Fruit fly (Drosophila melanogaster): Measurements from ENCODE around the gene PolG2.
A peak's percentile ranks its signal among the peaks of the same experiment; 100 is the strongest.

PolG2 gene

dm6 chr2L:13846239-13846802, 13.4 kb upstream of the PolG2 start, which contains the start of gene CG7916:
Gene CG7916 (plus strand): TSS chr2L:13846752.
- no peak for TF ChIP-seq cnc (optimal IDR thresholded peaks at IDR 0.05)
- no peak for TF ChIP-seq CG33017 (tag; optimal IDR thresholded peaks at IDR 0.05)
- TF ChIP-seq Mnt (GFP tag; optimal IDR thresholded peaks at IDR 0.05), result no peak
- TF ChIP-seq CG7101 (tag; optimal IDR thresholded peaks at IDR 0.05), result no peak
- peak; percentile 17 for TF ChIP-seq pad (GFP tag; optimal IDR thresholded peaks at IDR 0.05)
- no peak for TF ChIP-seq Crg-1 (GFP tag; optimal IDR thresholded peaks at IDR 0.05)
- TF ChIP-seq toe (GFP tag; optimal IDR thresholded peaks at IDR 0.05), result no peak
- TF ChIP-seq CG14711 (tag; optimal IDR thresholded peaks at IDR 0.05), result no peak
- peak; percentile 6 for TF ChIP-seq Hr96 (GFP tag; optimal IDR thresholded peaks at IDR 0.05)
- no peak for TF ChIP-seq kay (GFP tag; ENCODE audit: borderline replicate concordance)
- peak; percentile 30 for TF ChIP-seq CG12768 (GFP tag; optimal IDR thresholded peaks at IDR 0.05)
- TF ChIP-seq CG11617 (GFP tag; optimal IDR thresholded peaks at IDR 0.05), result no peak
- TF ChIP-seq tj (GFP tag; optimal IDR thresholded peaks at IDR 0.05), result no peak
- no peak for TF ChIP-seq CG1620 (GFP tag; optimal IDR thresholded peaks at IDR 0.05)
- peak; percentile 54 for TF ChIP-seq cic (GFP tag; optimal IDR thresholded peaks at IDR 0.05)
- TF ChIP-seq Clk (GFP tag; optimal IDR thresholded peaks at IDR 0.05), result no peak

DNA sequence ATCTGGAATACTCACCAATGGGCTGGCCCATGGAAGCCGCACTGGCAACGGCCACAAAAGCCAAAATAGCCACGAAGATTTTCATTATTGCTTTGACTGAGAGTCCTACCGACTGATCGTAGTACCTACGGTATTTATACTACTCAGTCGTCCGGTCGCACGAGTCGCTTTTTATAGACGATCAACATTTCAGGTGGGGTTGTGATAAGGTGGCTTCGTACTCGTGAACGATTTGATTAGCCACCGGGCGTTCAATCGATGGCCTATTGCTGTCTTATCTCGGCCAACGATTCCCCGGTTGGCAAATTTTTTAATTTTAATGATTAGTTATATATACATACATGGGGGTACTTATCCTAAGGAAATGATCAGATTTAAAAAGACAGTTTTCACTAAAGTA, 12.3 kb upstream of the PolG2 start, which contains the start of gene CG8997:
Gene CG8997 (minus strand): TSS at position 148 of the 400 bp plus-strand sequence.
- TF ChIP-seq Mnt (GFP tag; optimal IDR thresholded peaks at IDR 0.05), result peak; percentile 23
- no peak for TF ChIP-seq CG7101 (tag; optimal IDR thresholded peaks at IDR 0.05)
- TF ChIP-seq CG12768 (GFP tag; optimal IDR thresholded peaks at IDR 0.05), result peak; percentile 1
- TF ChIP-seq CG33017 (tag; optimal IDR thresholded peaks at IDR 0.05), result no peak
- TF ChIP-seq kay (GFP tag; ENCODE audit: borderline replicate concordance), result peak; percentile 75

DNA sequence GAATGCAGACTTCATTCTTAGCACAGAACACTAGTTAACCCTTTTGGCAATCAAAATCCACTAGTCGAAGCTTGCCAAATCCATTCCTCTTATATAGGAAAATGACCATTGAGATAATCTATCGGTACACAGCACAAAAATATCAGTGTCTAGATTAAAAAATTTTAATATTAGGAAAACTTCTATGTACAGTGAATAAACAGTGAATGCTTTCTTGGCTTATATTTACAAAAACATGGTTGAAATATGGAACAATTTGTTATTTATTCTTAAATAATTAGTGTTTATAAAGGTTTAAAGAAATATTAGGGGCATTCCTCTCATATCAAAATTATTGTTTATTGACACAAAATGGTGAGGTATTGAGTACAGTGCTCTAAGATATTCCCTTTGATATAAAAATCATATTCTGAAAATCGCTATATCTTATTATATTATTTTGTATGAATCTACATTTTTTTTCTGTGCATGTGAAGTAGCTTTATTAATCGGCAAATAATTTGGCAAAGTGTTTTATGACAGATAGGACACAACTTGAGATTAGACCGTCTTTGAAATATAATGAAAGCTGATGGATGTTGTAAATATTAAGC, 10.9 kb upstream of the PolG2 start, which contains the start of gene CG33306:
Gene CG33306 (minus strand): TSS at position 51 of the 593 bp plus-strand sequence.
- TF ChIP-seq CG7101 (tag; optimal IDR thresholded peaks at IDR 0.05) (peak; percentile 44), pad (GFP tag; optimal IDR thresholded peaks at IDR 0.05) (no peak), CG14711 (tag; optimal IDR thresholded peaks at IDR 0.05) (peak; percentile 22), CG7045 (GFP tag; optimal IDR thresholded peaks at IDR 0.05) (peak; percentile 5), kay (GFP tag; ENCODE audit: borderline replicate concordance) (no peak), CG11617 (GFP tag; optimal IDR thresholded peaks at IDR 0.05) (peak; percentile 43), CG33017 (tag; optimal IDR thresholded peaks at IDR 0.05) (peak; percentile 54)

- TF ChIP-seq Crg-1 (GFP tag; optimal IDR thresholded peaks at IDR 0.05), result no peak
- no peak for TF ChIP-seq kay (GFP tag; ENCODE audit: borderline replicate concordance)
- no peak for TF ChIP-seq bab1 (GFP tag; optimal IDR thresholded peaks at IDR 0.05)
- no peak for TF ChIP-seq cnc (optimal IDR thresholded peaks at IDR 0.05)
- TF ChIP-seq ovo (GFP tag; optimal IDR thresholded peaks at IDR 0.05), result no peak
- TF ChIP-seq CG14711 (tag; optimal IDR thresholded peaks at IDR 0.05), result no peak
- no peak for TF ChIP-seq toe (GFP tag; optimal IDR thresholded peaks at IDR 0.05)
- TF ChIP-seq tj (GFP tag; optimal IDR thresholded peaks at IDR 0.05), result no peak
- TF ChIP-seq cic (GFP tag; optimal IDR thresholded peaks at IDR 0.05), result no peak
- TF ChIP-seq CG7045 (GFP tag; optimal IDR thresholded peaks at IDR 0.05), result no peak
- TF ChIP-seq CG11617 (GFP tag; optimal IDR thresholded peaks at IDR 0.05), result no peak
- no peak for TF ChIP-seq Hr96 (GFP tag; optimal IDR thresholded peaks at IDR 0.05)
- TF ChIP-seq Clk (GFP tag; optimal IDR thresholded peaks at IDR 0.05), result no peak
- TF ChIP-seq CG12768 (GFP tag; optimal IDR thresholded peaks at IDR 0.05), result no peak
Measured at dm6 chr2L:13842572-13842971, 9.7 kb upstream of the PolG2 start.

DNA sequence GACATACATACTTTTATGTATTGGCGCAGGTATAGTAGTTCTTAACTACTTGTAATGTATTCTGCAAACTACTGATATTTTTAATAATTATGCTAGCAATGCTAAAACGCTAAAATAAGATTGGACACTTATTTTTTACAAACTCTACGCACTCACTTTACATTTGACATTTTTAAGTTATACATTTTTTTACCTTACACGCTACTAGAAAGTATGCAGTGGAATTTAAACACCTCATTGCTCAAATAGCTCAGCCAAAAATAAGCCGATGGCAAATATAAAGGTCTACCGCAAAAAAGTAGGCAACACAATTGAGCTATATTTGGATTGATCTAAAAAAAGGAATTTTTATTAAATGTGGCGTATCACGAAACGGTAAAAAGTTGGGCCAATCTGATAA, 9.2 kb upstream of the PolG2 start:
- TF ChIP-seq CG7101 (tag; optimal IDR thresholded peaks at IDR 0.05), result no peak
- TF ChIP-seq CG5204 (GFP tag; optimal IDR thresholded peaks at IDR 0.05), result no peak
- no peak for TF ChIP-seq bab1 (GFP tag; optimal IDR thresholded peaks at IDR 0.05)
- TF ChIP-seq pad (GFP tag; optimal IDR thresholded peaks at IDR 0.05), result no peak
- TF ChIP-seq cic (GFP tag; optimal IDR thresholded peaks at IDR 0.05), result no peak
- no peak for TF ChIP-seq toe (GFP tag; optimal IDR thresholded peaks at IDR 0.05)
- TF ChIP-seq Hr96 (GFP tag; optimal IDR thresholded peaks at IDR 0.05), result no peak
- no peak for TF ChIP-seq CG33017 (tag; optimal IDR thresholded peaks at IDR 0.05)
- no peak for TF ChIP-seq CG7045 (GFP tag; optimal IDR thresholded peaks at IDR 0.05)
- no peak for TF ChIP-seq cnc (optimal IDR thresholded peaks at IDR 0.05)
- TF ChIP-seq CG1620 (GFP tag; optimal IDR thresholded peaks at IDR 0.05), result no peak
- TF ChIP-seq Clk (GFP tag; optimal IDR thresholded peaks at IDR 0.05), result no peak

DNA sequence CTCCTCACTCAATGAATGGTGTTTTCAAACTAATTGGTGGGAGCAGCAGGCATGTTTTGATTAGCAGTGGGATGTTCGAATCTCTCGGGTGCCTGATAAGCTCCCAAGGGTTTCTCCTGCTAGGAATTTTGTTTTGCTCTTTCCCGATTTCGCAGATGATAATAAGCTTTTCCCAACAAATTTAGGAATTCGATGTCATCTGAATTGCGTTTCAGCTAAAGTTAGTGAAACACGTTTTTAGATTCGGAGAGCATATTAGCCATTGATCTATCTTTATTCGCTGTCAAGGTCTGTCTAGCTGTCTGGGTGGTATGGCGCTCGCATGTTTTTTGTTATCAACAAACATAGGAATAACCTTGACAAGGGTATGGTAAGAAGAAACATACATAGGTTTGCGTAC, 8.6 kb upstream of the PolG2 start, which contains the start of gene CG33307:
Gene CG33307 (minus strand): TSS at position 13 of the 400 bp plus-strand sequence.
- TF ChIP-seq toe (GFP tag; optimal IDR thresholded peaks at IDR 0.05) (no peak), Crg-1 (GFP tag; optimal IDR thresholded peaks at IDR 0.05) (no peak), ovo (GFP tag; optimal IDR thresholded peaks at IDR 0.05) (no peak), CG7101 (tag; optimal IDR thresholded peaks at IDR 0.05) (no peak), Clk (GFP tag; optimal IDR thresholded peaks at IDR 0.05) (no peak), cnc (optimal IDR thresholded peaks at IDR 0.05) (no peak), cic (GFP tag; optimal IDR thresholded peaks at IDR 0.05) (no peak), CG11617 (GFP tag; optimal IDR thresholded peaks at IDR 0.05) (no peak), Hr96 (GFP tag; optimal IDR thresholded peaks at IDR 0.05) (no peak), pad (GFP tag; optimal IDR thresholded peaks at IDR 0.05) (no peak), CG5204 (GFP tag; optimal IDR thresholded peaks at IDR 0.05) (no peak), CG7045 (GFP tag; optimal IDR thresholded peaks at IDR 0.05) (no peak), CG12768 (GFP tag; optimal IDR thresholded peaks at IDR 0.05) (no peak), Mnt (GFP tag; optimal IDR thresholded peaks at IDR 0.05) (no peak)
